Worm (Caenorhabditis elegans) whole organism, L1 larva: Measurements from ENCODE around the gene F13H10.9.
A peak's percentile ranks its signal among the peaks of the same experiment; 100 is the strongest.

Experiments
- C04F5.9 ChIP-seq: sonication (generic microtip); optimal IDR thresholded peaks from 2 replicates; lab custom pipeline; 2016; ENCODE audit warnings: missing genetic modification characterization, missing compliant biosample characterization
- C34B4.2 ChIP-seq: sonication (generic microtip); optimal IDR thresholded peaks from 2 replicates; lab custom pipeline; 2017; ENCODE audit warnings: mild to moderate bottlenecking, missing genetic modification characterization, missing compliant biosample characterization
- alr-1 ChIP-seq: fragments of 200-800 bp; sonication (Bioruptor generic); optimal IDR thresholded peaks from 2 replicates; lab custom pipeline; 2018; ENCODE audit warnings: borderline replicate concordance, mild to moderate bottlenecking, missing genetic modification characterization, missing compliant biosample characterization
- ama-1 ChIP-seq: fragments of 150-350 bp; optimal IDR thresholded peaks from 2 replicates; lab custom pipeline; 2014
- ceh-63 ChIP-seq: fragments of 200-800 bp; sonication (Bioruptor generic); optimal IDR thresholded peaks from 2 replicates; lab custom pipeline; 2018; ENCODE audit warnings: mild to moderate bottlenecking, missing genetic modification characterization, missing compliant biosample characterization
- ceh-8 ChIP-seq: fragments of 200-800 bp; sonication (Bioruptor generic); optimal IDR thresholded peaks from 2 replicates; lab custom pipeline; 2018; ENCODE audit warnings: mild to moderate bottlenecking, missing genetic modification characterization, moderate library complexity, missing compliant biosample characterization
- ceh-82 ChIP-seq, 3 experiments: fragments of 150-350 bp in 1 of 3; sonication (generic microtip) in 2 of 3; optimal IDR thresholded peaks; 2 replicates each; lab custom pipeline; 2014 to 2017; ENCODE audit warnings: missing biosample characterization in 3 of 3, missing genetic modification characterization in 3 of 3
- ceh-88 ChIP-seq: fragments of 200-800 bp; sonication (Bioruptor generic); IDR thresholded peaks from 2 replicates; pipeline ENCODE4 v1.3.6; 2022; ENCODE audit warnings: missing genetic modification characterization, missing compliant biosample characterization
- ceh-90 ChIP-seq: sonication (generic microtip); optimal IDR thresholded peaks from 2 replicates; lab custom pipeline; 2016; ENCODE audit warnings: missing genetic modification characterization, missing compliant biosample characterization
- dsc-1 ChIP-seq: sonication (generic microtip); optimal IDR thresholded peaks from 2 replicates; lab custom pipeline; 2016; ENCODE audit warnings: mild to moderate bottlenecking, missing genetic modification characterization, missing compliant biosample characterization
- efl-1 ChIP-seq, 4 experiments: fragments of 150-350 bp; optimal IDR thresholded peaks in 3 of 4; peaks in 1 of 4; 1 replicate in 1 of 4; 2 replicates in 3 of 4; lab custom pipeline; 2014; ENCODE audit warnings: missing biosample characterization in 2 of 4, missing genetic modification characterization in 2 of 4, missing genetic modification reagents in 2 of 4
- efl-3 ChIP-seq: fragments of 200-800 bp; sonication (Bioruptor generic); optimal IDR thresholded peaks from 2 replicates; lab custom pipeline; 2018; ENCODE audit warnings: mild to moderate bottlenecking, missing genetic modification characterization, missing compliant biosample characterization
- elt-2 ChIP-seq: sonication (generic microtip); optimal IDR thresholded peaks from 2 replicates; lab custom pipeline; 2016; ENCODE audit warnings: missing genetic modification characterization, mild to moderate bottlenecking, inconsistent platforms, missing compliant biosample characterization, missing genetic modification reagents
- ets-5 ChIP-seq: fragments of 200-800 bp; sonication (Bioruptor generic); IDR thresholded peaks from 2 replicates; pipeline ENCODE4 v1.3.6; 2022; ENCODE audit warnings: missing genetic modification characterization, missing compliant biosample characterization
- fkh-4 ChIP-seq: sonication (generic microtip); optimal IDR thresholded peaks from 2 replicates; lab custom pipeline; 2016; ENCODE audit warnings: missing compliant biosample characterization, missing genetic modification characterization, borderline replicate concordance
- fkh-8 ChIP-seq: sonication (generic microtip); optimal IDR thresholded peaks from 2 replicates; lab custom pipeline; 2016; ENCODE audit warnings: mild to moderate bottlenecking, missing genetic modification characterization, missing compliant biosample characterization
- grh-1 ChIP-seq: fragments of 200-800 bp; sonication (Bioruptor generic); IDR thresholded peaks from 2 replicates; pipeline ENCODE4 v1.3.6; 2022; ENCODE audit warnings: missing genetic modification reagents, missing genetic modification characterization, missing compliant biosample characterization
- irx-1 ChIP-seq: sonication (generic microtip); optimal IDR thresholded peaks from 2 replicates; lab custom pipeline; 2016; ENCODE audit warnings: missing genetic modification characterization, missing compliant biosample characterization
- jun-1 ChIP-seq: fragments of 150-350 bp; optimal IDR thresholded peaks from 2 replicates; lab custom pipeline; 2014; ENCODE audit warnings: missing biosample characterization, missing genetic modification reagents, missing genetic modification characterization
- lin-15B ChIP-seq: fragments of 150-350 bp; sonication (generic microtip); optimal IDR thresholded peaks from 3 replicates; lab custom pipeline; 2014; ENCODE audit warnings: missing biosample characterization, missing genetic modification characterization
- lin-35 ChIP-seq, 2 experiments: fragments of 150-350 bp; optimal IDR thresholded peaks; 2 replicates each; lab custom pipeline; 2014; ENCODE audit warnings: missing biosample characterization in 2 of 2, missing genetic modification characterization in 2 of 2, missing genetic modification reagents in 2 of 2
- lin-39 ChIP-seq: fragments of 150-350 bp; optimal IDR thresholded peaks from 2 replicates; lab custom pipeline; 2014; ENCODE audit warnings: missing biosample characterization, missing genetic modification reagents, missing genetic modification characterization
- lsy-2 ChIP-seq, 2 experiments: fragments of 150-350 bp; optimal IDR thresholded peaks; 2 replicates each; lab custom pipeline; 2014; ENCODE audit warnings: missing biosample characterization in 2 of 2, missing genetic modification characterization in 2 of 2
- mab-9 ChIP-seq: fragments of 200-800 bp; sonication (Bioruptor generic); IDR thresholded peaks from 2 replicates; pipeline ENCODE4 v1.3.6; 2022; ENCODE audit warnings: missing genetic modification reagents, missing genetic modification characterization, missing compliant biosample characterization
- mdl-1 ChIP-seq, 2 experiments: fragments of 150-350 bp; optimal IDR thresholded peaks; 2 replicates each; lab custom pipeline; 2014 to 2017; ENCODE audit warnings: missing biosample characterization in 2 of 2, missing genetic modification characterization in 2 of 2, inconsistent platforms in 1 of 2
- mef-2 ChIP-seq: fragments of 150-350 bp; optimal IDR thresholded peaks from 2 replicates; lab custom pipeline; 2014; ENCODE audit warnings: missing biosample characterization, missing genetic modification characterization
- mep-1 ChIP-seq: fragments of 150-350 bp; optimal IDR thresholded peaks from 2 replicates; lab custom pipeline; 2014; ENCODE audit warnings: missing biosample characterization, missing genetic modification characterization
- nhr-19 ChIP-seq: fragments of 200-800 bp; sonication (Bioruptor generic); conservative IDR thresholded peaks from 2 replicates; pipeline ENCODE4 v1.3.6; 2022; ENCODE audit warnings: missing genetic modification characterization, missing compliant biosample characterization
- nhr-20 ChIP-seq: sonication (generic microtip); optimal IDR thresholded peaks from 2 replicates; lab custom pipeline; 2016; ENCODE audit warnings: mild to moderate bottlenecking, missing genetic modification characterization, missing compliant biosample characterization
- nhr-237 ChIP-seq: fragments of 150-350 bp; optimal IDR thresholded peaks from 2 replicates; lab custom pipeline; 2014; ENCODE audit warnings: missing biosample characterization, missing genetic modification characterization
- nhr-28 ChIP-seq: fragments of 150-350 bp; optimal IDR thresholded peaks from 2 replicates; lab custom pipeline; 2014; ENCODE audit warnings: missing biosample characterization, missing genetic modification characterization
- nhr-47 ChIP-seq: sonication (generic microtip); optimal IDR thresholded peaks from 2 replicates; lab custom pipeline; 2016; ENCODE audit warnings: mild to moderate bottlenecking, missing genetic modification characterization, moderate library complexity, missing compliant biosample characterization
- nhr-76 ChIP-seq: sonication (generic microtip); optimal IDR thresholded peaks from 2 replicates; lab custom pipeline; 2017; ENCODE audit warnings: missing biosample characterization, missing genetic modification characterization
- nhr-77 ChIP-seq: fragments of 150-350 bp; optimal IDR thresholded peaks from 2 replicates; lab custom pipeline; 2014; ENCODE audit warnings: missing biosample characterization, missing genetic modification characterization
- nhr-84 ChIP-seq: sonication (generic microtip); optimal IDR thresholded peaks from 2 replicates; lab custom pipeline; 2017; ENCODE audit warnings: missing biosample characterization, missing genetic modification characterization
- nhr-90 ChIP-seq: sonication (generic microtip); optimal IDR thresholded peaks from 2 replicates; lab custom pipeline; 2016; ENCODE audit warnings: mild to moderate bottlenecking, missing genetic modification characterization, missing compliant biosample characterization; ENCODE audit not compliant: poor library complexity
- pag-3 ChIP-seq: sonication (generic microtip); optimal IDR thresholded peaks from 2 replicates; lab custom pipeline; 2017; ENCODE audit warnings: missing genetic modification characterization, mild to moderate bottlenecking, missing compliant biosample characterization, antibody characterized with exemption, borderline replicate concordance; ENCODE audit not compliant: insufficient read depth
- pqm-1 ChIP-seq: sonication (generic microtip); optimal IDR thresholded peaks from 3 replicates; lab custom pipeline; 2017; ENCODE audit warnings: missing biosample characterization, missing genetic modification characterization
- rnt-1 ChIP-seq: sonication (generic microtip); optimal IDR thresholded peaks from 2 replicates; lab custom pipeline; 2016; ENCODE audit warnings: mild to moderate bottlenecking, missing genetic modification characterization, moderate library complexity, missing compliant biosample characterization
- sup-37 ChIP-seq: fragments of 200-800 bp; sonication (Bioruptor generic); optimal IDR thresholded peaks from 2 replicates; lab custom pipeline; 2018; ENCODE audit warnings: mild to moderate bottlenecking, missing genetic modification characterization, missing compliant biosample characterization
- swsn-7 ChIP-seq: sonication (generic microtip); optimal IDR thresholded peaks from 2 replicates; lab custom pipeline; 2016; ENCODE audit warnings: missing genetic modification characterization, missing compliant biosample characterization
- tbx-2 ChIP-seq: sonication (generic microtip); optimal IDR thresholded peaks from 2 replicates; lab custom pipeline; 2016; ENCODE audit warnings: missing genetic modification characterization, missing compliant biosample characterization
- tlp-1 ChIP-seq: fragments of 150-350 bp; optimal IDR thresholded peaks from 2 replicates; lab custom pipeline; 2014; ENCODE audit warnings: missing biosample characterization, missing genetic modification characterization
- unc-62 ChIP-seq: fragments of 150-350 bp; optimal IDR thresholded peaks from 2 replicates; lab custom pipeline; 2014; ENCODE audit warnings: missing biosample characterization, missing genetic modification reagents, missing genetic modification characterization
- unc-86 ChIP-seq: sonication (generic microtip); optimal IDR thresholded peaks from 2 replicates; lab custom pipeline; 2016; ENCODE audit warnings: missing genetic modification characterization, missing compliant biosample characterization
- unc-98 ChIP-seq: fragments of 200-800 bp; sonication (Bioruptor generic); IDR thresholded peaks from 2 replicates; pipeline ENCODE4 v1.3.6; 2022; ENCODE audit warnings: missing genetic modification characterization, missing compliant biosample characterization
- vab-15 ChIP-seq: sonication (generic microtip); optimal IDR thresholded peaks from 2 replicates; lab custom pipeline; 2017; ENCODE audit warnings: missing genotype, mild to moderate bottlenecking, missing genetic modification characterization, missing compliant biosample characterization
- xbp-1 ChIP-seq: sonication (generic microtip); optimal IDR thresholded peaks from 2 replicates; lab custom pipeline; 2016; ENCODE audit warnings: missing genetic modification characterization, missing compliant biosample characterization
- zag-1 ChIP-seq: fragments of 150-350 bp; optimal IDR thresholded peaks from 2 replicates; lab custom pipeline; 2014; ENCODE audit warnings: missing biosample characterization, missing genetic modification characterization
- ztf-4 ChIP-seq: fragments of 150-350 bp; optimal IDR thresholded peaks from 2 replicates; lab custom pipeline; 2014; ENCODE audit warnings: missing biosample characterization, missing genetic modification characterization

The F13H10.9 gene

ce11 chrIV:10979689-10980088 lies 22.0 kb upstream of the F13H10.9 start (continued):
- TF ChIP-seq swsn-7 (tag; lab: Kevin White, UChicago) (peak; percentile 8), C04F5.9 (tag; lab: Kevin White, UChicago) (no peak), nhr-20 (tag; lab: Kevin White, UChicago) (no peak), vab-15 (tag; lab: Kevin White, UChicago) (no peak), lsy-2 (tag; optimal IDR thresholded peaks at IDR 0.05; lab: Kevin White, UChicago) (peak in 1 of 2 experiments; percentile 24), nhr-90 (tag; lab: Kevin White, UChicago) (no peak), mab-9 (GFP tag; lab: Robert Waterston, UW) (no peak), unc-62 (GFP tag; lab: Kevin White, UChicago) (no peak), zag-1 (tag; lab: Kevin White, UChicago) (no peak), ceh-90 (tag; lab: Kevin White, UChicago) (no peak), mef-2 (tag; lab: Kevin White, UChicago) (no peak), dsc-1 (tag; lab: Kevin White, UChicago) (peak; percentile 11), rnt-1 (tag; lab: Kevin White, UChicago) (peak; percentile 43), C34B4.2 (tag; lab: Kevin White, UChicago) (no peak), ceh-88 (GFP tag; lab: Robert Waterston, UW) (no peak), tbx-2 (tag; lab: Kevin White, UChicago) (no peak), tlp-1 (tag; lab: Kevin White, UChicago) (no peak), ceh-8 (GFP tag; lab: Kevin White, UChicago) (no peak), efl-3 (GFP tag; lab: Kevin White, UChicago) (no peak), elt-2 (tag; lab: Kevin White, UChicago) (no peak), mdl-1 (tag; optimal IDR thresholded peaks at IDR 0.05; lab: Kevin White, UChicago) (no peak), alr-1 (tag; lab: Kevin White, UChicago) (no peak), ceh-82 (tag; optimal IDR thresholded peaks at IDR 0.05; lab: Kevin White, UChicago) (peak in 1 of 3 experiments; percentile 26), pqm-1 (tag; lab: Kevin White, UChicago) (no peak), fkh-4 (tag; lab: Kevin White, UChicago) (no peak), nhr-76 (tag; lab: Kevin White, UChicago) (no peak), pag-3 (tag; lab: Kevin White, UChicago) (no peak), irx-1 (tag; lab: Kevin White, UChicago) (no peak), nhr-77 (no peak), unc-86 (tag; lab: Kevin White, UChicago) (no peak)
- TF ChIP-seq, all 84 proteins: peak for 12

- TF ChIP-seq nhr-47 (tag; lab: Kevin White, UChicago) (no peak), nhr-19 (no peak), tbx-2 (tag; lab: Kevin White, UChicago) (no peak), xbp-1 (tag; lab: Kevin White, UChicago) (no peak), nhr-84 (tag; lab: Kevin White, UChicago) (no peak), ceh-90 (tag; lab: Kevin White, UChicago) (no peak), ceh-63 (no peak), lin-35 (GFP tag; optimal IDR thresholded peaks at IDR 0.05; lab: Kevin White, UChicago) (peak in 1 of 2 experiments; percentile 49), dsc-1 (tag; lab: Kevin White, UChicago) (no peak), grh-1 (GFP tag; lab: Robert Waterston, UW) (0 out of 2 replicates have a peak, but pooled peaks have one; percentile 23), ets-5 (GFP tag; lab: Robert Waterston, UW) (no peak), fkh-4 (tag; lab: Kevin White, UChicago) (no peak), ceh-88 (GFP tag; lab: Robert Waterston, UW) (no peak), ztf-4 (tag; lab: Kevin White, UChicago) (no peak), unc-98 (no peak), lsy-2 (tag; optimal IDR thresholded peaks at IDR 0.05; lab: Kevin White, UChicago) (no peak), nhr-28 (tag; lab: Kevin White, UChicago) (no peak), tlp-1 (tag; lab: Kevin White, UChicago) (no peak), elt-2 (tag; lab: Kevin White, UChicago) (no peak), nhr-20 (tag; lab: Kevin White, UChicago) (peak; percentile 14), mep-1 (tag; lab: Kevin White, UChicago) (peak; percentile 6), jun-1 (tag; lab: Kevin White, UChicago) (no peak), lin-39 (tag; lab: Kevin White, UChicago) (no peak), fkh-8 (tag; lab: Kevin White, UChicago) (no peak), nhr-237 (tag; lab: Kevin White, UChicago) (no peak), ama-1 (lab: Kevin White, UChicago) (no peak), lin-15B (no peak), efl-1 (optimal IDR thresholded peaks at IDR 0.05; lab: Kevin White, UChicago) (no peak), efl-1 (GFP tag; optimal IDR thresholded peaks at IDR 0.05 in 1 of 2; lab: Kevin White, UChicago) (peak in 1 of 2 experiments; percentile 2), sup-37 (no peak)
These were observed 21.1 kb upstream of the F13H10.9 start for ce11 chrIV:10980628-10981027.
